Fruit fly (Drosophila melanogaster): ENCODE results near the gene Brf.

The Brf gene

dm6 chr3R:17391313-17391845, at the start of gene Brf, which contains the start of gene sds22 (continued):
- TF ChIP-seq ken (GFP tag; IDR thresholded peaks at IDR 0.05) = peak; percentile 93
- peak; percentile 97 for TF ChIP-seq CG9609 (GFP tag; optimal IDR thresholded peaks at IDR 0.05)
- TF ChIP-seq BEAF-32 (GFP tag; optimal IDR thresholded peaks at IDR 0.05) = peak; percentile 87
- peak; percentile 95 for TF ChIP-seq NC2β (GFP tag; optimal IDR thresholded peaks at IDR 0.05)
- peak; percentile 87 for TF ChIP-seq da (GFP tag; optimal IDR thresholded peaks at IDR 0.05)
- TF ChIP-seq CG34376 (GFP tag; optimal IDR thresholded peaks at IDR 0.05) = peak; percentile 93
- TF ChIP-seq CG11723 (GFP tag; optimal IDR thresholded peaks at IDR 0.05) = peak; percentile 88
- no peak for TF ChIP-seq Lim3 (GFP tag; IDR thresholded peaks at IDR 0.05)
- peak; percentile 92 to 95 for TF ChIP-seq Hr51 (GFP tag; optimal IDR thresholded peaks at IDR 0.05)
- peak; percentile 92 for TF ChIP-seq ase (GFP tag; IDR thresholded peaks at IDR 0.05)
- peak; percentile 55 for TF ChIP-seq ac (GFP tag; optimal IDR thresholded peaks at IDR 0.05)
- peak; percentile 90 for TF ChIP-seq gcm (GFP tag; optimal IDR thresholded peaks at IDR 0.05)
- peak; percentile 96 for TF ChIP-seq CG8924 (tag; optimal IDR thresholded peaks at IDR 0.05)
- TF ChIP-seq Mes4 (GFP tag; optimal IDR thresholded peaks at IDR 0.05) = peak; percentile 87
- TF ChIP-seq Hey (tag; optimal IDR thresholded peaks at IDR 0.05) = peak; percentile 76
- peak; percentile 84 for TF ChIP-seq exex (tag; optimal IDR thresholded peaks at IDR 0.05)
- TF ChIP-seq CG6689 (GFP tag; IDR thresholded peaks at IDR 0.05) = peak; percentile 99
- TF ChIP-seq grn (GFP tag; optimal IDR thresholded peaks at IDR 0.05) = peak; percentile 61
- TF ChIP-seq CG16813 (GFP tag; IDR thresholded peaks at IDR 0.05; ENCODE audit: partially characterized antibody) = peak; percentile 87
- TF ChIP-seq Vsx1 (GFP tag; optimal IDR thresholded peaks at IDR 0.05) = peak; percentile 80
- peak; percentile 61 for TF ChIP-seq pros (GFP tag; optimal IDR thresholded peaks at IDR 0.05)
- peak in 1 of 2 experiments; percentile 82 for TF ChIP-seq Eip74EF (GFP tag; optimal IDR thresholded peaks at IDR 0.05)
- TF ChIP-seq Atf-2 (GFP tag; optimal IDR thresholded peaks at IDR 0.05) = peak; percentile 94
- TF ChIP-seq pnt (GFP tag; optimal IDR thresholded peaks at IDR 0.05) = peak; percentile 95
- peak; percentile 92 for TF ChIP-seq wdn (GFP tag; IDR thresholded peaks at IDR 0.05)
- TF ChIP-seq CG9437 (GFP tag; optimal IDR thresholded peaks at IDR 0.05) = peak; percentile 88
- peak; percentile 96 for TF ChIP-seq vfl (GFP tag; optimal IDR thresholded peaks at IDR 0.05)
- peak; percentile 74 for TF ChIP-seq Bgb (GFP tag; IDR thresholded peaks at IDR 0.05; ENCODE audit: partially characterized antibody)
- TF ChIP-seq CG3995 (GFP tag; optimal IDR thresholded peaks at IDR 0.05) = peak; percentile 77
- peak; percentile 99 for TF ChIP-seq CG17385 (GFP tag; optimal IDR thresholded peaks at IDR 0.05)
- TF ChIP-seq seq (GFP tag; IDR thresholded peaks at IDR 0.05) = peak; percentile 85
- peak; percentile 90 for TF ChIP-seq Mrtf (GFP tag; IDR thresholded peaks at IDR 0.05)
- TF ChIP-seq dan (GFP tag; IDR thresholded peaks at IDR 0.05) = peak; percentile 86
- peak; percentile 90 for TF ChIP-seq Hmx (GFP tag; optimal IDR thresholded peaks at IDR 0.05)
- TF ChIP-seq CG10274 (GFP tag; optimal IDR thresholded peaks at IDR 0.05) = peak; percentile 81
- peak; percentile 98 for TF ChIP-seq CG12391 (tag; optimal IDR thresholded peaks at IDR 0.05)
- TF ChIP-seq Sin3A (optimal IDR thresholded peaks at IDR 0.05) = peak; percentile 39
- TF ChIP-seq CG6272 (GFP tag; IDR thresholded peaks at IDR 0.05) = peak; percentile 96
- peak; percentile 95 for TF ChIP-seq CG5245 (GFP tag; optimal IDR thresholded peaks at IDR 0.05)
- peak; percentile 75 for TF ChIP-seq gsb (GFP tag; IDR thresholded peaks at IDR 0.05)
- no peak for TF ChIP-seq Trl (optimal IDR thresholded peaks at IDR 0.05)
- peak; percentile 96 for TF ChIP-seq Trl (GFP tag; optimal IDR thresholded peaks at IDR 0.05)
- peak; percentile 81 for TF ChIP-seq CG6654 (GFP tag; optimal IDR thresholded peaks at IDR 0.05)
- peak; percentile 96 for TF ChIP-seq CG13775 (GFP tag; optimal IDR thresholded peaks at IDR 0.05)
- TF ChIP-seq CG14710 (tag; optimal IDR thresholded peaks at IDR 0.05) = peak; percentile 97
- TF ChIP-seq Ssrp (tag; optimal IDR thresholded peaks at IDR 0.05) = peak; percentile 96
- TF ChIP-seq Drgx (GFP tag; IDR thresholded peaks at IDR 0.05) = peak; percentile 83
- peak; percentile 90 for TF ChIP-seq Neu2 (GFP tag; optimal IDR thresholded peaks at IDR 0.05; ENCODE audit: borderline replicate concordance)
- TF ChIP-seq wek (GFP tag; optimal IDR thresholded peaks at IDR 0.05) = peak; percentile 62
- peak; percentile 67 for TF ChIP-seq CG7928 (GFP tag; optimal IDR thresholded peaks at IDR 0.05)
